Worm (Caenorhabditis elegans): ENCODE measurements around the gene F41E6.7.

The F41E6.7 gene

ce11 chrV:8615711-8616110 is 16.6 kb upstream of the F41E6.7 start (continued):
- TF ChIP-seq mes-2 (tag; optimal IDR thresholded peaks at IDR 0.05; ENCODE audit: poor library complexity, severe bottlenecking) (peak; percentile 21), ZK546.5 (tag; optimal IDR thresholded peaks at IDR 0.05) (no peak)

ce11 chrV:8610633-8611404 is 11.7 kb upstream of the F41E6.7 start, which contains the start of gene fip-4:
fip-4 (minus strand) TSS chrV:8611268.
- TF ChIP-seq aha-1 (tag) (peak; percentile 76), lin-13 (GFP tag; optimal IDR thresholded peaks at IDR 0.05) (no peak), hlh-30 (tag; optimal IDR thresholded peaks at IDR 0.05; ENCODE audit: insufficient read depth) (peak; percentile 87), fkh-10 (GFP tag; optimal IDR thresholded peaks at IDR 0.05) (no peak), dve-1 (tag; optimal IDR thresholded peaks at IDR 0.05; ENCODE audit: insufficient read depth) (peak; percentile 62), daf-16 (GFP tag; optimal IDR thresholded peaks at IDR 0.05) (no peak), daf-16 (tag; optimal IDR thresholded peaks at IDR 0.05) (peak; percentile 78), mxl-2 (GFP tag; conservative IDR thresholded peaks at IDR 0.05) (peak; percentile 67; the same call in 1 of the 2 replicates), nhr-10 (tag; optimal IDR thresholded peaks at IDR 0.05) (no peak), nhr-48 (tag; optimal IDR thresholded peaks at IDR 0.05) (no peak), hlh-11 (tag; optimal IDR thresholded peaks at IDR 0.05) (peak; percentile 45), unc-130 (GFP tag; optimal IDR thresholded peaks at IDR 0.05) (no peak), hmg-1.1 (GFP tag; IDR thresholded peaks at IDR 0.05) (peak; percentile 48), nhr-25 (tag; optimal IDR thresholded peaks at IDR 0.05; ENCODE audit: borderline replicate concordance, insufficient read depth) (peak; percentile 69), pha-4 (GFP tag; IDR thresholded peaks at IDR 0.05) (no peak), pha-4 (tag; optimal IDR thresholded peaks at IDR 0.05) (peak; percentile 92), mdl-1 (tag; optimal IDR thresholded peaks at IDR 0.05) (peak in 1 of 2 experiments; percentile 60), Y48G9A.11 (GFP tag; IDR thresholded peaks at IDR 0.05) (no peak), nhr-28 (tag; optimal IDR thresholded peaks at IDR 0.05) (peak; percentile 82), ctbp-1 (GFP tag; IDR thresholded peaks at IDR 0.05) (no peak), dmd-6 (GFP tag; IDR thresholded peaks at IDR 0.05) (peak; percentile 60), arid-1 (GFP tag; conservative IDR thresholded peaks at IDR 0.05) (no peak), nhr-77 (tag; optimal IDR thresholded peaks at IDR 0.05) (peak; percentile 57), php-3 (GFP tag; IDR thresholded peaks at IDR 0.05) (no peak), ama-1 (optimal IDR thresholded peaks at IDR 0.05) (peak; percentile 76), cey-2 (tag; optimal IDR thresholded peaks at IDR 0.05; ENCODE audit: borderline replicate concordance, insufficient read depth) (peak; percentile 12), nhr-41 (GFP tag; IDR thresholded peaks at IDR 0.05) (peak; percentile 57; the same call in 1 of the 2 replicates), pqm-1 (tag; optimal IDR thresholded peaks at IDR 0.05) (peak; percentile 11), lsy-2 (tag; optimal IDR thresholded peaks at IDR 0.05) (no peak), mep-1 (tag; optimal IDR thresholded peaks at IDR 0.05) (peak; percentile 26), mxl-3 (GFP tag; optimal IDR thresholded peaks at IDR 0.05) (peak; percentile 57), ceh-32 (tag; optimal IDR thresholded peaks at IDR 0.05; ENCODE audit: poor library complexity) (no peak)

ce11 chrV:8609776-8610529 is 10.9 kb upstream of the F41E6.7 start:
- TF ChIP-seq dpl-1 (GFP tag; optimal IDR thresholded peaks at IDR 0.05) (no peak), nhr-6 (tag; optimal IDR thresholded peaks at IDR 0.05) (no peak), ama-1 (optimal IDR thresholded peaks at IDR 0.05) (no peak), Y105C5A.15 (GFP tag; IDR thresholded peaks at IDR 0.05) (no peak), dmd-8 (GFP tag; IDR thresholded peaks at IDR 0.05) (no peak), snpc-1.2 (GFP tag; IDR thresholded peaks at IDR 0.05) (no peak), nhr-76 (tag; optimal IDR thresholded peaks at IDR 0.05) (no peak), lim-7 (GFP tag; IDR thresholded peaks at IDR 0.05) (no peak), mxl-2 (GFP tag; conservative IDR thresholded peaks at IDR 0.05) (no peak), ztf-11 (tag; optimal IDR thresholded peaks at IDR 0.05) (no peak), gei-8 (GFP tag; optimal IDR thresholded peaks at IDR 0.05) (no peak), ceh-82 (tag; optimal IDR thresholded peaks at IDR 0.05) (no peak), ces-1 (GFP tag; optimal IDR thresholded peaks at IDR 0.05) (no peak), spr-1 (tag; optimal IDR thresholded peaks at IDR 0.05) (no peak), lsy-2 (tag; optimal IDR thresholded peaks at IDR 0.05) (no peak), hmg-1.1 (GFP tag; IDR thresholded peaks at IDR 0.05) (no peak), nhr-42 (GFP tag; IDR thresholded peaks at IDR 0.05) (no peak)
